Worm (Caenorhabditis elegans) whole organism, L4 larva: ENCODE results near the gene nhr-117.

Experiments used
- aly-2 ChIP-seq: sonication (generic microtip); optimal IDR thresholded peaks from 2 replicates; lab custom pipeline; 2018; ENCODE audit warnings: missing biosample characterization, missing genetic modification characterization
- dpl-1 ChIP-seq: fragments of 150-350 bp; optimal IDR thresholded peaks from 2 replicates; lab custom pipeline; 2014; ENCODE audit warnings: missing biosample characterization, missing genetic modification reagents, missing genetic modification characterization
- egl-43 ChIP-seq: fragments of 200-800 bp; sonication (Bioruptor generic); IDR thresholded peaks from 2 replicates; pipeline ENCODE4 v1.3.6; 2022; ENCODE audit warnings: missing genetic modification reagents, missing genetic modification characterization, missing compliant biosample characterization
- hif-1 ChIP-seq, 2 experiments: sonication (generic microtip); optimal IDR thresholded peaks; 2 replicates each; lab custom pipeline; 2016 to 2017; ENCODE audit warnings: missing compliant biosample characterization in 2 of 2, missing genetic modification characterization in 2 of 2, missing genetic modification reagents in 2 of 2, missing genotype in 2 of 2, mild to moderate bottlenecking in 1 of 2
- lin-15B ChIP-seq: fragments of 150-350 bp; sonication (generic microtip); optimal IDR thresholded peaks from 3 replicates; lab custom pipeline; 2014; ENCODE audit warnings: missing biosample characterization, missing genetic modification characterization
- lin-39 ChIP-seq: fragments of 150-350 bp; optimal IDR thresholded peaks from 2 replicates; lab custom pipeline; 2014; ENCODE audit warnings: missing biosample characterization, missing genetic modification reagents, missing genetic modification characterization
- lsy-2 ChIP-seq, 2 experiments: fragments of 150-350 bp in 1 of 2; sonication (generic microtip) in 1 of 2; optimal IDR thresholded peaks; 2 replicates each; lab custom pipeline; 2014 to 2017; ENCODE audit warnings: missing biosample characterization in 2 of 2, missing genetic modification characterization in 2 of 2
- mdl-1 ChIP-seq, 2 experiments: fragments of 150-350 bp in 1 of 2; sonication (generic microtip) in 1 of 2; optimal IDR thresholded peaks; 2 replicates each; lab custom pipeline; 2014 to 2017; ENCODE audit warnings: missing biosample characterization in 2 of 2, missing genetic modification characterization in 2 of 2
- nhr-42 ChIP-seq: fragments of 200-800 bp; sonication (Bioruptor generic); IDR thresholded peaks from 2 replicates; pipeline ENCODE4 v1.3.6; 2022; ENCODE audit warnings: missing genetic modification characterization, missing compliant biosample characterization
- rbr-2 ChIP-seq: sonication (generic microtip); optimal IDR thresholded peaks from 2 replicates; lab custom pipeline; 2016; ENCODE audit warnings: missing genotype, missing genetic modification characterization, missing compliant biosample characterization

- no peak for TF ChIP-seq egl-43
- no peak for TF ChIP-seq mdl-1 (tag; optimal IDR thresholded peaks at IDR 0.05; lab: Kevin White, UChicago)
- TF ChIP-seq aly-2 (tag; lab: Kevin White, UChicago), result no peak
- TF ChIP-seq lin-39 (tag; lab: Kevin White, UChicago), result no peak
- TF ChIP-seq hif-1 (tag; optimal IDR thresholded peaks at IDR 0.05; lab: Kevin White, UChicago), result no peak
- TF ChIP-seq lin-15B (tag; lab: Kevin White, UChicago), result no peak
- no peak for TF ChIP-seq nhr-42 (GFP tag; lab: Robert Waterston, UW)
- no peak for TF ChIP-seq lsy-2 (tag; optimal IDR thresholded peaks at IDR 0.05; lab: Kevin White, UChicago)
- no peak for TF ChIP-seq rbr-2
- TF ChIP-seq dpl-1 (GFP tag; lab: Kevin White, UChicago), result no peak
Observed at ce11 chrV:1614726-1615125, 6.6 kb downstream of the nhr-117 start, which contains the start of gene srbc-41.
